Fruit fly (Drosophila melanogaster) whole organism, embryonic: Measurements from ENCODE around the gene Psf2.
A peak's percentile ranks its signal among the peaks of the same experiment; 100 is the strongest.

ENCODE experiments used
- Atf-2 ChIP-seq: fragments of 200-800 bp; sonication (Bioruptor generic); optimal IDR thresholded peaks from 2 replicates; lab custom pipeline; 2016; ENCODE audit warnings: missing biosample characterization, missing genetic modification characterization
- BEAF-32 ChIP-seq: fragments of 200-800 bp; sonication (Bioruptor generic); optimal IDR thresholded peaks from 3 replicates; lab custom pipeline; 2017; ENCODE audit warnings: missing biosample characterization, missing genetic modification characterization, mild to moderate bottlenecking, moderate library complexity, missing genetic modification reagents
- BtbVII ChIP-seq: fragments of 200-800 bp; sonication (Bioruptor generic); optimal IDR thresholded peaks from 3 replicates; lab custom pipeline; 2017; ENCODE audit warnings: missing biosample characterization, mild to moderate bottlenecking, missing genetic modification characterization
- CG10654 ChIP-seq: fragments of 200-800 bp; sonication (Bioruptor generic); optimal IDR thresholded peaks from 2 replicates; lab custom pipeline; 2016; ENCODE audit warnings: missing biosample characterization, missing genetic modification characterization
- CG11085 ChIP-seq: fragments of 200-800 bp; sonication (Bioruptor generic); IDR thresholded peaks from 2 replicates; pipeline ENCODE4 v1.3.6; 2022; ENCODE audit warnings: missing biosample characterization, missing genetic modification characterization
- CG12155 ChIP-seq: fragments of 200-800 bp; sonication (Bioruptor generic); optimal IDR thresholded peaks from 3 replicates; lab custom pipeline; 2016; ENCODE audit warnings: missing biosample characterization, missing genetic modification characterization
- CG16813 ChIP-seq: fragments of 200-800 bp; sonication (Bioruptor generic); IDR thresholded peaks from 3 replicates; pipeline ENCODE4 v1.3.6; 2022; ENCODE audit warnings: missing biosample characterization, missing genetic modification characterization; ENCODE audit not compliant: partially characterized antibody
- CG16815 ChIP-seq: fragments of 200-800 bp; sonication (Bioruptor generic); optimal IDR thresholded peaks from 3 replicates; lab custom pipeline; 2017; ENCODE audit warnings: missing biosample characterization, mild to moderate bottlenecking, missing genetic modification characterization
- CG17186 ChIP-seq: fragments of 200-800 bp; sonication (Bioruptor generic); optimal IDR thresholded peaks from 3 replicates; lab custom pipeline; 2017; ENCODE audit warnings: missing biosample characterization, missing genetic modification reagents, missing genetic modification characterization
- CG17912 ChIP-seq: fragments of 200-800 bp; sonication (Bioruptor generic); optimal IDR thresholded peaks from 2 replicates; lab custom pipeline; 2018; ENCODE audit warnings: missing biosample characterization, mild to moderate bottlenecking, missing genetic modification characterization
- CG2875 ChIP-seq: fragments of 200-800 bp; sonication (Bioruptor generic); optimal IDR thresholded peaks from 2 replicates; lab custom pipeline; 2017; ENCODE audit warnings: missing biosample characterization, mild to moderate bottlenecking, missing genetic modification characterization, missing genetic modification reagents
- CG31441 ChIP-seq: fragments of 200-800 bp; sonication (Bioruptor generic); IDR thresholded peaks from 2 replicates; pipeline ENCODE4 v1.3.6; 2022; ENCODE audit warnings: missing biosample characterization, missing genetic modification characterization
- CG5180 ChIP-seq: fragments of 200-800 bp; sonication (Bioruptor generic); optimal IDR thresholded peaks from 3 replicates; lab custom pipeline; 2017; ENCODE audit warnings: missing biosample characterization, missing genetic modification characterization, mild to moderate bottlenecking, moderate library complexity, missing genetic modification reagents
- CG6254 ChIP-seq: fragments of 200-800 bp; sonication (Bioruptor generic); optimal IDR thresholded peaks from 3 replicates; lab custom pipeline; 2017; ENCODE audit warnings: mild to moderate bottlenecking, missing biosample characterization, missing genetic modification reagents, missing genetic modification characterization
- CG6791 ChIP-seq: fragments of 200-800 bp; sonication (Bioruptor generic); IDR thresholded peaks from 3 replicates; pipeline ENCODE4 v1.3.6; 2022; ENCODE audit warnings: missing biosample characterization, missing genetic modification characterization; ENCODE audit not compliant: partially characterized antibody
- CG6813 ChIP-seq: fragments of 200-800 bp; sonication (Bioruptor generic); optimal IDR thresholded peaks from 2 replicates; lab custom pipeline; 2017; ENCODE audit warnings: missing biosample characterization, missing genetic modification characterization, mild to moderate bottlenecking, moderate library complexity, missing genetic modification reagents
- CG7963 ChIP-seq: fragments of 200-800 bp; sonication (Bioruptor generic); IDR thresholded peaks from 3 replicates; pipeline ENCODE4 v1.3.6; 2022; ENCODE audit warnings: missing biosample characterization, missing genetic modification characterization; ENCODE audit not compliant: partially characterized antibody
- CG9437 ChIP-seq: fragments of 200-800 bp; sonication (Bioruptor generic); optimal IDR thresholded peaks from 2 replicates; lab custom pipeline; 2018; ENCODE audit warnings: missing biosample characterization, mild to moderate bottlenecking, missing genetic modification characterization
- CG9609 ChIP-seq: fragments of 200-800 bp; sonication (Bioruptor generic); optimal IDR thresholded peaks from 3 replicates; lab custom pipeline; 2016; ENCODE audit warnings: missing biosample characterization, missing genetic modification characterization
- CrebB ChIP-seq: fragments of 200-800 bp; sonication (Bioruptor generic); optimal IDR thresholded peaks from 3 replicates; lab custom pipeline; 2018; ENCODE audit warnings: missing biosample characterization, mild to moderate bottlenecking, missing genetic modification characterization
- D19A ChIP-seq: fragments of 200-800 bp; optimal IDR thresholded peaks from 3 replicates; lab custom pipeline; 2019; ENCODE audit warnings: missing biosample characterization, mild to moderate bottlenecking, missing genetic modification characterization, moderate library complexity
- E2f2 ChIP-seq: fragments of 200-800 bp; sonication (Bioruptor generic); IDR thresholded peaks from 2 replicates; pipeline ENCODE4 v1.3.6; 2022; ENCODE audit warnings: missing biosample characterization, missing genetic modification characterization
- H2.0 ChIP-seq: fragments of 200-800 bp; sonication (Bioruptor generic); IDR thresholded peaks from 2 replicates; pipeline ENCODE4 v1.3.6; 2022; ENCODE audit warnings: missing biosample characterization, missing genetic modification characterization
- HLH4C ChIP-seq: fragments of 200-800 bp; sonication (Bioruptor generic); IDR thresholded peaks from 3 replicates; pipeline ENCODE4 v1.3.6; 2022; ENCODE audit warnings: missing biosample characterization, missing genetic modification characterization; ENCODE audit not compliant: partially characterized antibody
- HmgZ ChIP-seq: fragments of 200-800 bp; sonication (Bioruptor generic); optimal IDR thresholded peaks from 2 replicates; lab custom pipeline; 2018; ENCODE audit warnings: missing biosample characterization, mild to moderate bottlenecking, missing genetic modification characterization
- Hmr ChIP-seq: fragments of 200-800 bp; sonication (Bioruptor generic); optimal IDR thresholded peaks from 3 replicates; lab custom pipeline; 2017; ENCODE audit warnings: mild to moderate bottlenecking, missing biosample characterization, missing genetic modification reagents, missing genetic modification characterization
- Kr ChIP-seq: fragments of 200-800 bp; sonication (Bioruptor generic); optimal IDR thresholded peaks from 2 replicates; lab custom pipeline; 2017; ENCODE audit warnings: missing biosample characterization, mild to moderate bottlenecking, missing genetic modification characterization
- Lpt ChIP-seq: fragments of >200 bp; optimal IDR thresholded peaks from 2 replicates; lab custom pipeline; 2018; ENCODE audit warnings: missing biosample characterization, missing genetic modification characterization
- MESR4 ChIP-seq: fragments of 200-800 bp; sonication (Bioruptor generic); optimal IDR thresholded peaks from 2 replicates; lab custom pipeline; 2018; ENCODE audit warnings: missing biosample characterization, mild to moderate bottlenecking, missing genetic modification characterization, moderate library complexity
- Optix ChIP-seq: fragments of 200-800 bp; sonication (Bioruptor generic); IDR thresholded peaks from 3 replicates; pipeline ENCODE4 v1.3.6; 2022; ENCODE audit warnings: missing biosample characterization, missing genetic modification characterization
- Pdp1 ChIP-seq, 2 experiments: fragments of 200-800 bp; sonication (Bioruptor generic); optimal IDR thresholded peaks; 3 replicates each; lab custom pipeline; 2016; ENCODE audit warnings: missing biosample characterization in 2 of 2, missing genetic modification characterization in 2 of 2, mild to moderate bottlenecking in 1 of 2, moderate library complexity in 1 of 2
- Stat92E ChIP-seq, 3 experiments: fragments of >200 bp in 2 of 3; fragments of 200-800 bp in 1 of 3; sonication (Bioruptor generic) in 1 of 3; optimal IDR thresholded peaks; 2 replicates each; lab custom pipeline; 2017 to 2019; ENCODE audit warnings: missing biosample characterization in 3 of 3, missing genetic modification characterization in 3 of 3, mild to moderate bottlenecking in 1 of 3, moderate library complexity in 1 of 3
- Tbp ChIP-seq: fragments of >200 bp; optimal IDR thresholded peaks from 2 replicates; lab custom pipeline; 2018; ENCODE audit warnings: missing biosample characterization, missing genetic modification characterization
- bigmax ChIP-seq: fragments of 200-800 bp; sonication (Bioruptor generic); optimal IDR thresholded peaks from 2 replicates; lab custom pipeline; 2018; ENCODE audit warnings: missing biosample characterization, mild to moderate bottlenecking, missing genetic modification characterization
- cato ChIP-seq: fragments of 200-800 bp; sonication (Bioruptor generic); optimal IDR thresholded peaks from 2 replicates; lab custom pipeline; 2016; ENCODE audit warnings: missing biosample characterization, missing genetic modification characterization, borderline replicate concordance
- emc ChIP-seq: fragments of 200-800 bp; sonication (Bioruptor generic); optimal IDR thresholded peaks from 2 replicates; lab custom pipeline; 2016; ENCODE audit warnings: missing biosample characterization, missing genetic modification characterization
- esg ChIP-seq: fragments of 200-800 bp; sonication (Bioruptor generic); conservative IDR thresholded peaks from 2 replicates; pipeline ENCODE4 v1.3.6; 2022; ENCODE audit warnings: missing biosample characterization, missing genetic modification characterization
- eve ChIP-seq, 2 experiments: fragments of >200 bp; optimal IDR thresholded peaks; 2 replicates each; lab custom pipeline; 2017; ENCODE audit warnings: missing biosample characterization in 2 of 2, missing genetic modification characterization in 2 of 2
- fd102C ChIP-seq: fragments of 200-800 bp; sonication (Bioruptor generic); optimal IDR thresholded peaks from 2 replicates; lab custom pipeline; 2018; ENCODE audit warnings: missing biosample characterization, mild to moderate bottlenecking, missing genetic modification characterization, moderate library complexity
- gcm ChIP-seq: fragments of 200-800 bp; sonication (Bioruptor generic); optimal IDR thresholded peaks from 2 replicates; lab custom pipeline; 2019; ENCODE audit warnings: missing biosample characterization, mild to moderate bottlenecking, missing genetic modification characterization, moderate library complexity
- lmd ChIP-seq: fragments of 200-800 bp; sonication (Bioruptor generic); IDR thresholded peaks from 2 replicates; pipeline ENCODE4 v1.3.6; 2022; ENCODE audit warnings: missing biosample characterization, missing genetic modification characterization
- mam ChIP-seq: fragments of 200-800 bp; sonication (Bioruptor generic); optimal IDR thresholded peaks from 3 replicates; lab custom pipeline; 2016; ENCODE audit warnings: missing biosample characterization, missing genetic modification characterization
- phol ChIP-seq: fragments of 200-800 bp; sonication (Bioruptor generic); optimal IDR thresholded peaks from 3 replicates; lab custom pipeline; 2018; ENCODE audit warnings: missing biosample characterization, mild to moderate bottlenecking, missing genetic modification characterization, moderate library complexity
- ro ChIP-seq: fragments of 200-800 bp; sonication (Bioruptor generic); IDR thresholded peaks from 2 replicates; pipeline ENCODE4 v1.3.6; 2022; ENCODE audit warnings: missing biosample characterization, missing genetic modification characterization
- sim ChIP-seq: fragments of 200-800 bp; sonication (Bioruptor generic); IDR thresholded peaks from 2 replicates; pipeline ENCODE4 v1.3.6; 2022; ENCODE audit warnings: missing biosample characterization, missing genetic modification characterization
- ssp ChIP-seq: fragments of 200-800 bp; sonication (Bioruptor generic); IDR thresholded peaks from 2 replicates; pipeline ENCODE4 v1.3.6; 2022; ENCODE audit warnings: missing biosample characterization, missing genetic modification characterization
- stc ChIP-seq: fragments of 200-800 bp; sonication (Bioruptor generic); IDR thresholded peaks from 2 replicates; pipeline ENCODE4 v1.3.6; 2022; ENCODE audit warnings: missing biosample characterization, missing genetic modification characterization
- sug ChIP-seq: fragments of 200-800 bp; optimal IDR thresholded peaks from 2 replicates; lab custom pipeline; 2019; ENCODE audit warnings: missing biosample characterization, mild to moderate bottlenecking, missing genetic modification characterization, moderate library complexity

The Psf2 gene

dm6 chr2L:4371516-4372136 lies 15.5 kb downstream of the Psf2 start (continued):
- TF ChIP-seq CG7963 (GFP tag; lab: Robert Waterston, UW) (peak; percentile 62; the same call in 1 of the 3 replicates), eve (GFP tag; optimal IDR thresholded peaks at IDR 0.05; lab: Kevin White, UChicago) (peak in 1 of 2 experiments; percentile 73), Pdp1 (GFP tag; optimal IDR thresholded peaks at IDR 0.05; lab: Kevin White, UChicago) (no peak), Tbp (no peak), CG10654 (peak; percentile 24), Kr (GFP tag; lab: Kevin White, UChicago) (peak; percentile 80), CrebB (peak; percentile 40), CG9609 (GFP tag; lab: Kevin White, UChicago) (no peak), cato (GFP tag; lab: Kevin White, UChicago) (peak; percentile 24), ro (GFP tag; lab: Robert Waterston, UW) (no peak), CG12155 (GFP tag; lab: Kevin White, UChicago) (peak; percentile 7), Atf-2 (GFP tag; lab: Kevin White, UChicago) (no peak), H2.0 (GFP tag; lab: Robert Waterston, UW) (no peak), phol (peak; percentile 84), ssp (no peak), BEAF-32 (GFP tag; lab: Kevin White, UChicago) (no peak), CG2875 (GFP tag; lab: Kevin White, UChicago) (peak; percentile 65), CG31441 (GFP tag; lab: Robert Waterston, UW) (peak; percentile 88), CG5180 (GFP tag; lab: Kevin White, UChicago) (peak; percentile 53), CG6813 (GFP tag; lab: Kevin White, UChicago) (peak; percentile 38), fd102C (GFP tag; lab: Kevin White, UChicago) (peak; percentile 39), lmd (GFP tag; lab: Robert Waterston, UW) (peak; percentile 47; the same call in 1 of the 2 replicates), sim (GFP tag; lab: Robert Waterston, UW) (peak; percentile 25; the same call in 1 of the 2 replicates), Lpt (GFP tag; lab: Kevin White, UChicago) (no peak), CG11085 (GFP tag; lab: Robert Waterston, UW) (no peak), Hmr (GFP tag; lab: Kevin White, UChicago) (peak; percentile 22), HmgZ (tag; lab: Kevin White, UChicago) (no peak), Stat92E (GFP tag; optimal IDR thresholded peaks at IDR 0.05; lab: Kevin White, UChicago) (peak in 1 of 3 experiments; percentile 71), CG17186 (GFP tag; lab: Kevin White, UChicago) (peak; percentile 24), CG16815 (GFP tag; lab: Kevin White, UChicago) (peak; percentile 62), sug (no peak), stc (GFP tag; lab: Robert Waterston, UW) (peak; percentile 52; the same call in 1 of the 2 replicates), HLH4C (GFP tag; lab: Robert Waterston, UW) (peak; percentile 25; the same call in 1 of the 3 replicates), gcm (GFP tag; lab: Kevin White, UChicago) (peak; percentile 81), esg (GFP tag; lab: Robert Waterston, UW) (0 out of 2 replicates have a peak, but pooled peaks have one; percentile 22), E2f2 (GFP tag; lab: Robert Waterston, UW) (peak; percentile 18; the same call in 1 of the 2 replicates), BtbVII (GFP tag; lab: Kevin White, UChicago) (peak; percentile 41), CG16813 (GFP tag; lab: Robert Waterston, UW) (peak; percentile 43; the same call in 1 of the 3 replicates), bigmax (no peak), emc (no peak), CG9437 (peak; percentile 67), D19A (tag; lab: Kevin White, UChicago) (peak; percentile 82), MESR4 (peak; percentile 13), CG17912 (GFP tag; lab: Kevin White, UChicago) (no peak), CG6254 (peak; percentile 14), CG6791 (GFP tag; lab: Robert Waterston, UW) (peak; percentile 51; the same call in 2 of the 3 replicates), Optix (0 out of 3 replicates have a peak, but pooled peaks have one; percentile 41), mam (GFP tag; lab: Kevin White, UChicago) (no peak)
